Fruit fly (Drosophila melanogaster) whole organism, prepupa: ENCODE results near the gene red.

Source experiments
- CG10631 ChIP-seq: fragments of 200-800 bp; sonication (Bioruptor generic); optimal IDR thresholded peaks from 2 replicates; lab custom pipeline; 2016; ENCODE audit warnings: missing biosample characterization, missing genetic modification characterization
- CG11902 ChIP-seq: fragments of 200-800 bp; sonication (Bioruptor generic); optimal IDR thresholded peaks from 3 replicates; lab custom pipeline; 2016; ENCODE audit warnings: missing biosample characterization, missing genetic modification characterization
- CG3032 ChIP-seq: fragments of 200-800 bp; optimal IDR thresholded peaks from 2 replicates; lab custom pipeline; 2019; ENCODE audit warnings: missing biosample characterization, mild to moderate bottlenecking, missing genetic modification characterization, moderate library complexity
- CG34406 ChIP-seq: fragments of 200-800 bp; sonication (Bioruptor generic); optimal IDR thresholded peaks from 3 replicates; lab custom pipeline; 2016; ENCODE audit warnings: missing biosample characterization, missing genetic modification characterization
- CG4318 ChIP-seq: fragments of 200-800 bp; sonication (Bioruptor generic); optimal IDR thresholded peaks from 3 replicates; lab custom pipeline; 2017; ENCODE audit warnings: missing biosample characterization, mild to moderate bottlenecking, missing genetic modification characterization
- CG6163 ChIP-seq: fragments of 200-800 bp; sonication (Bioruptor generic); IDR thresholded peaks from 3 replicates; pipeline ENCODE4 v1.3.6; 2022; ENCODE audit warnings: missing biosample characterization, missing genetic modification characterization
- CG8119 ChIP-seq: fragments of 200-800 bp; sonication (Bioruptor generic); IDR thresholded peaks from 3 replicates; pipeline ENCODE4 v1.3.6; 2022; ENCODE audit warnings: missing biosample characterization, missing genetic modification characterization
- Sox15 ChIP-seq: fragments of 200-800 bp; sonication (Bioruptor generic); optimal IDR thresholded peaks from 3 replicates; lab custom pipeline; 2016; ENCODE audit warnings: missing biosample characterization, missing genetic modification characterization
- salr ChIP-seq, 2 experiments: fragments of 200-800 bp; sonication (Bioruptor generic); optimal IDR thresholded peaks; 3 replicates each; lab custom pipeline; 2016 to 2018; ENCODE audit warnings: missing biosample characterization in 2 of 2, missing genetic modification characterization in 2 of 2, mild to moderate bottlenecking in 1 of 2

- TF ChIP-seq CG10631 (GFP tag; lab: Kevin White, UChicago) (no peak), CG4318 (no peak), CG8119 (GFP tag; lab: Robert Waterston, UW) (no peak), CG3032 (no peak), salr (GFP tag; optimal IDR thresholded peaks at IDR 0.05; lab: Kevin White, UChicago) (no peak), CG34406 (GFP tag; lab: Kevin White, UChicago) (no peak), CG6163 (GFP tag; lab: Robert Waterston, UW) (no peak), Sox15 (no peak), CG11902 (GFP tag; lab: Kevin White, UChicago) (no peak)
Observed at dm6 chr3R:14296700-14297099, 7.8 kb downstream of the red start.
